Fruit fly (Drosophila melanogaster): ENCODE data around the gene sbm.

The sbm gene

DNA sequence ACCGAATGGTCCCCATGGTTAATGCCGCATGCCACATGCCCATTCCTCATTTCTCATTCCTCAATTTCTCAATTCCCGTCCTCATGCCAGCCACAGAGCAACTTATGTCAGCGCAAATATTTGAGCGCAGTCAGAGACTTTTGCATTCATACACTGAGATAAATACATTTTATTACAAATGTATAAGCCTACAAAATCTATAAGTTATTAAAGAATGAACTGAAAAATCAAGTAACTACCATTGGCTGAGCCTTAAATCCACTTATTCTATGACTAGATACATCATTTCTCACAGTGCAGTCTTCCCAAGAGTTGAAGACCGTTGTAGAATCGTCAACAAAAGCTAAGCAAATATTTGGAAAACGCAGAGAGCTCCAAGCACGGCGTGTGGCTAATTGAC is 19.8 kb upstream of the sbm start (continued):
- TF ChIP-seq CG12236 (GFP tag; optimal IDR thresholded peaks at IDR 0.05) (no peak), hth (optimal IDR thresholded peaks at IDR 0.05) (no peak), CG7963 (GFP tag; IDR thresholded peaks at IDR 0.05; ENCODE audit: partially characterized antibody) (no peak), CG6765 (GFP tag; optimal IDR thresholded peaks at IDR 0.05) (no peak), dmrt11E (tag; optimal IDR thresholded peaks at IDR 0.05) (peak; percentile 60), TFAM (GFP tag; optimal IDR thresholded peaks at IDR 0.05) (no peak), CG4282 (GFP tag; optimal IDR thresholded peaks at IDR 0.05) (no peak), pzg (GFP tag; optimal IDR thresholded peaks at IDR 0.05) (no peak), zfh2 (GFP tag; optimal IDR thresholded peaks at IDR 0.05) (no peak), Hr78 (GFP tag; optimal IDR thresholded peaks at IDR 0.05) (no peak), CG34376 (GFP tag; optimal IDR thresholded peaks at IDR 0.05) (no peak), GATAe (GFP tag; conservative IDR thresholded peaks at IDR 0.05) (no peak), pan (optimal IDR thresholded peaks at IDR 0.05) (no peak), pan (GFP tag; optimal IDR thresholded peaks at IDR 0.05 in 1 of 2, IDR thresholded peaks at IDR 0.05 in 1 of 2) (peak in 1 of 2 experiments; percentile 34), CG6813 (GFP tag; optimal IDR thresholded peaks at IDR 0.05) (no peak), fd96Cb (tag; optimal IDR thresholded peaks at IDR 0.05) (peak; percentile 57), CG32767 (GFP tag; IDR thresholded peaks at IDR 0.05) (no peak), Poxn (GFP tag; IDR thresholded peaks at IDR 0.05) (no peak), croc (GFP tag; conservative IDR thresholded peaks at IDR 0.05) (peak; percentile 42; the same call in 2 of the 3 replicates), CG1602 (GFP tag; optimal IDR thresholded peaks at IDR 0.05) (peak; percentile 16), CG3281 (GFP tag; optimal IDR thresholded peaks at IDR 0.05) (no peak), Rfx (GFP tag; IDR thresholded peaks at IDR 0.05) (no peak), CG2129 (GFP tag; IDR thresholded peaks at IDR 0.05; ENCODE audit: partially characterized antibody) (no peak), CG17912 (GFP tag; optimal IDR thresholded peaks at IDR 0.05) (no peak), CG7271 (tag; optimal IDR thresholded peaks at IDR 0.05) (no peak), CG17385 (GFP tag; optimal IDR thresholded peaks at IDR 0.05) (peak; percentile 40), CTCF (GFP tag; optimal IDR thresholded peaks at IDR 0.05) (peak; percentile 5), vfl (GFP tag; optimal IDR thresholded peaks at IDR 0.05) (no peak), CG1832 (GFP tag; optimal IDR thresholded peaks at IDR 0.05) (no peak), luna (GFP tag; optimal IDR thresholded peaks at IDR 0.05) (no peak), CG15073 (GFP tag; optimal IDR thresholded peaks at IDR 0.05) (no peak), unpg (GFP tag; optimal IDR thresholded peaks at IDR 0.05) (peak; percentile 54), CG14014 (GFP tag; IDR thresholded peaks at IDR 0.05) (no peak), CG2712 (tag; optimal IDR thresholded peaks at IDR 0.05) (peak; percentile 74), CG8281 (tag; optimal IDR thresholded peaks at IDR 0.05) (no peak), ash1 (GFP tag; optimal IDR thresholded peaks at IDR 0.05) (no peak), CG17612 (GFP tag; IDR thresholded peaks at IDR 0.05) (no peak), NC2β (GFP tag; optimal IDR thresholded peaks at IDR 0.05) (peak; percentile 6), CG2875 (GFP tag; optimal IDR thresholded peaks at IDR 0.05) (peak; percentile 55), cg (GFP tag; optimal IDR thresholded peaks at IDR 0.05) (no peak), crol (GFP tag; IDR thresholded peaks at IDR 0.05) (no peak), D19B (GFP tag; optimal IDR thresholded peaks at IDR 0.05) (no peak), Atf6 (GFP tag; IDR thresholded peaks at IDR 0.05) (no peak), Taf1 (GFP tag; IDR thresholded peaks at IDR 0.05) (no peak), D (optimal IDR thresholded peaks at IDR 0.05) (no peak), D (GFP tag; optimal IDR thresholded peaks at IDR 0.05) (peak; percentile 42), CG6683 (GFP tag; optimal IDR thresholded peaks at IDR 0.05) (no peak), Asciz (GFP tag; optimal IDR thresholded peaks at IDR 0.05) (no peak), CG12391 (tag; optimal IDR thresholded peaks at IDR 0.05) (peak; percentile 51), ham (GFP tag; IDR thresholded peaks at IDR 0.05) (no peak), lov (optimal IDR thresholded peaks at IDR 0.05) (no peak), lov (GFP tag; IDR thresholded peaks at IDR 0.05) (no peak), seq (GFP tag; IDR thresholded peaks at IDR 0.05) (no peak)
